Worm (Caenorhabditis elegans) whole organism, L3 larva: ENCODE results near the gene T02C5.1.

Experiments
- R02D3.7 ChIP-seq: fragments of 150-350 bp; optimal IDR thresholded peaks from 2 replicates; lab custom pipeline; 2014; ENCODE audit warnings: missing biosample characterization, missing genetic modification characterization
- ZK546.5 ChIP-seq: sonication (generic microtip); optimal IDR thresholded peaks from 2 replicates; lab custom pipeline; 2017; ENCODE audit warnings: missing biosample characterization, missing genetic modification characterization
- aly-2 ChIP-seq: fragments of 150-350 bp; optimal IDR thresholded peaks from 2 replicates; lab custom pipeline; 2014; ENCODE audit warnings: missing biosample characterization, missing genetic modification characterization
- ama-1 ChIP-seq: fragments of 150-350 bp; optimal IDR thresholded peaks from 2 replicates; lab custom pipeline; 2018
- ceh-16 ChIP-seq: sonication (generic microtip); optimal IDR thresholded peaks from 2 replicates; lab custom pipeline; 2017; ENCODE audit warnings: missing biosample characterization, missing genetic modification characterization
- ceh-28 ChIP-seq: fragments of 150-350 bp; optimal IDR thresholded peaks from 2 replicates; lab custom pipeline; 2014; ENCODE audit warnings: missing biosample characterization, missing genetic modification reagents, missing genetic modification characterization
- ceh-9 ChIP-seq: sonication (generic microtip); optimal IDR thresholded peaks from 2 replicates; lab custom pipeline; 2018; ENCODE audit warnings: missing biosample characterization, missing genetic modification characterization
- daf-12 ChIP-seq: fragments of 150-350 bp; optimal IDR thresholded peaks from 2 replicates; lab custom pipeline; 2014; ENCODE audit warnings: missing biosample characterization, missing genetic modification reagents, missing genetic modification characterization
- egl-27 ChIP-seq: sonication (generic microtip); optimal IDR thresholded peaks from 4 replicates; lab custom pipeline; 2017; ENCODE audit warnings: missing biosample characterization, missing genetic modification reagents, missing genetic modification characterization
- egl-5 ChIP-seq: fragments of 150-350 bp; optimal IDR thresholded peaks from 2 replicates; lab custom pipeline; 2017; ENCODE audit warnings: missing biosample characterization, missing genetic modification reagents, missing genetic modification characterization, inconsistent platforms
- elt-1 ChIP-seq: fragments of 150-350 bp; optimal IDR thresholded peaks from 2 replicates; lab custom pipeline; 2014; ENCODE audit warnings: missing biosample characterization, missing genetic modification characterization
- elt-2 ChIP-seq: sonication (generic microtip); optimal IDR thresholded peaks from 2 replicates; lab custom pipeline; 2016; ENCODE audit warnings: missing genetic modification reagents, mild to moderate bottlenecking, missing genetic modification characterization, missing compliant biosample characterization
- elt-3 ChIP-seq, 3 experiments: fragments of 150-350 bp in 1 of 3; sonication (generic microtip) in 2 of 3; optimal IDR thresholded peaks; 2 replicates in 2 of 3; 4 replicates in 1 of 3; lab custom pipeline; 2014 to 2017; ENCODE audit warnings: missing biosample characterization in 3 of 3, missing genetic modification characterization in 3 of 3
- fkh-2 ChIP-seq: fragments of 150-350 bp; optimal IDR thresholded peaks from 2 replicates; lab custom pipeline; 2014; ENCODE audit warnings: missing biosample characterization, missing genetic modification reagents, missing genetic modification characterization
- fos-1 ChIP-seq: fragments of 150-350 bp; optimal IDR thresholded peaks from 2 replicates; lab custom pipeline; 2014; ENCODE audit warnings: missing biosample characterization, missing genetic modification characterization
- hmg-11 ChIP-seq: sonication (generic microtip); optimal IDR thresholded peaks from 2 replicates; lab custom pipeline; 2016; ENCODE audit warnings: missing genetic modification characterization, missing compliant biosample characterization
- jun-1 ChIP-seq: fragments of 150-350 bp; optimal IDR thresholded peaks from 2 replicates; lab custom pipeline; 2014; ENCODE audit warnings: missing biosample characterization, missing genetic modification reagents, missing genetic modification characterization
- lin-15B ChIP-seq: fragments of 150-350 bp; optimal IDR thresholded peaks from 2 replicates; lab custom pipeline; 2014; ENCODE audit warnings: missing biosample characterization, missing genetic modification characterization
- lin-39 ChIP-seq: fragments of 150-350 bp; optimal IDR thresholded peaks from 2 replicates; lab custom pipeline; 2018; ENCODE audit warnings: missing biosample characterization, missing genetic modification reagents, missing genetic modification characterization
- lsy-12 ChIP-seq: sonication (generic microtip); optimal IDR thresholded peaks from 2 replicates; lab custom pipeline; 2016; ENCODE audit warnings: mild to moderate bottlenecking, missing genetic modification characterization, missing compliant biosample characterization
- mdl-1 ChIP-seq: fragments of 150-350 bp; optimal IDR thresholded peaks from 2 replicates; lab custom pipeline; 2014; ENCODE audit warnings: missing biosample characterization, missing genetic modification characterization
- nfya-1 ChIP-seq: sonication (generic microtip); optimal IDR thresholded peaks from 2 replicates; lab custom pipeline; 2017; ENCODE audit warnings: missing genetic modification characterization, mild to moderate bottlenecking, missing compliant biosample characterization, antibody characterized with exemption, moderate library complexity; ENCODE audit not compliant: insufficient read depth
- nhr-12 ChIP-seq: fragments of 150-350 bp; optimal IDR thresholded peaks from 2 replicates; lab custom pipeline; 2014; ENCODE audit warnings: missing biosample characterization, missing genetic modification characterization
- nhr-23 ChIP-seq: fragments of 150-350 bp; optimal IDR thresholded peaks from 2 replicates; lab custom pipeline; 2014; ENCODE audit warnings: missing biosample characterization, missing genetic modification reagents, missing genetic modification characterization
- nhr-237 ChIP-seq: fragments of 150-350 bp; optimal IDR thresholded peaks from 2 replicates; lab custom pipeline; 2014; ENCODE audit warnings: missing biosample characterization, missing genetic modification characterization
- nhr-25 ChIP-seq: sonication (generic microtip); optimal IDR thresholded peaks from 2 replicates; lab custom pipeline; 2017; ENCODE audit warnings: missing biosample characterization, missing genetic modification characterization
- nhr-28 ChIP-seq: fragments of 150-350 bp; optimal IDR thresholded peaks from 2 replicates; lab custom pipeline; 2014; ENCODE audit warnings: missing biosample characterization, missing genetic modification characterization
- nhr-43 ChIP-seq: sonication (generic microtip); optimal IDR thresholded peaks from 2 replicates; lab custom pipeline; 2016; ENCODE audit warnings: mild to moderate bottlenecking, missing genetic modification characterization, missing compliant biosample characterization; ENCODE audit not compliant: poor library complexity, severe bottlenecking
- nhr-76 ChIP-seq: fragments of 150-350 bp; sonication (generic microtip); optimal IDR thresholded peaks from 5 replicates; lab custom pipeline; 2014; ENCODE audit warnings: missing biosample characterization, missing genetic modification characterization
- pha-4 ChIP-seq: fragments of 150-350 bp; optimal IDR thresholded peaks from 2 replicates; lab custom pipeline; 2014; ENCODE audit warnings: missing biosample characterization, missing genetic modification reagents, missing genetic modification characterization
- pqm-1 ChIP-seq: fragments of 150-350 bp; optimal IDR thresholded peaks from 2 replicates; lab custom pipeline; 2017; ENCODE audit warnings: missing biosample characterization, missing genetic modification characterization, inconsistent platforms
- skn-1 ChIP-seq: fragments of 150-350 bp; optimal IDR thresholded peaks from 2 replicates; lab custom pipeline; 2014; ENCODE audit warnings: missing biosample characterization, missing genetic modification characterization
- snpc-4 ChIP-seq: fragments of 150-350 bp; optimal IDR thresholded peaks from 2 replicates; lab custom pipeline; 2014; ENCODE audit warnings: missing biosample characterization, missing genetic modification characterization
- unc-39 ChIP-seq: sonication (generic microtip); optimal IDR thresholded peaks from 4 replicates; lab custom pipeline; 2017; ENCODE audit warnings: missing biosample characterization, missing genetic modification characterization
- unc-62 ChIP-seq: fragments of 150-350 bp; sonication (generic microtip); optimal IDR thresholded peaks from 4 replicates; lab custom pipeline; 2014; ENCODE audit warnings: missing biosample characterization, missing genetic modification reagents, missing genetic modification characterization
- zag-1 ChIP-seq: fragments of 150-350 bp; optimal IDR thresholded peaks from 2 replicates; lab custom pipeline; 2014; ENCODE audit warnings: missing biosample characterization, missing genetic modification characterization
- ztf-11 ChIP-seq: fragments of 150-350 bp; optimal IDR thresholded peaks from 2 replicates; lab custom pipeline; 2014; ENCODE audit warnings: missing biosample characterization, missing genetic modification characterization
- ztf-4 ChIP-seq: fragments of 150-350 bp; optimal IDR thresholded peaks from 2 replicates; lab custom pipeline; 2014; ENCODE audit warnings: missing biosample characterization, missing genetic modification characterization

Gene T02C5.1

DNA sequence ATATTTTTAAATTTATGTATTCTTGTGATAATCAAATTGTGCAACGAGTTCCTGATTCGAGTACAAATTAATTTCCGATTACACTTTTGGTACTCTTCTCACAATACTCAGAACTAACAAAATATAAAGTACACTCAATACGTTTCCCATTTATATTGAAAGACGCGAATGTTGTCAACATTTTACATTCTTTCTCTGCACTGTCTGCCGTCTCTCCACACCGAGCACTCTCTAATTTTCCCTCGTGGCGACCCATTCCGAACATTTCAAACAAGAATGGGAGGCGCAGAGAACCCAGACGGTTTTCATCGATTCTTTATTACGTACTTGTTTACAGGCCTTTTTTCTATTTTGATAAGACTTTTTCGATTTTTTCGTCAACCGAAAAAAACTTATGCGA is 26.9 kb upstream of the T02C5.1 start, which contains the start of gene C09B7.2 (continued):
- TF ChIP-seq nhr-76 = no peak
- TF ChIP-seq R02D3.7 = peak; percentile 16
- peak; percentile 92 for TF ChIP-seq mdl-1 (tag; lab: Kevin White, UChicago)
- peak; percentile 87 for TF ChIP-seq hmg-11 (tag; lab: Kevin White, UChicago)
- TF ChIP-seq ceh-16 = no peak
- TF ChIP-seq ztf-4 (tag; lab: Kevin White, UChicago) = no peak
- peak; percentile 85 for TF ChIP-seq ceh-28 (tag; lab: Kevin White, UChicago)
- TF ChIP-seq unc-39 (tag; lab: Kevin White, UChicago) = no peak
- TF ChIP-seq ZK546.5 (tag; lab: Kevin White, UChicago) = no peak
- peak; percentile 91 for TF ChIP-seq egl-5 (tag; lab: Kevin White, UChicago)
- TF ChIP-seq egl-27 = peak; percentile 3

DNA sequence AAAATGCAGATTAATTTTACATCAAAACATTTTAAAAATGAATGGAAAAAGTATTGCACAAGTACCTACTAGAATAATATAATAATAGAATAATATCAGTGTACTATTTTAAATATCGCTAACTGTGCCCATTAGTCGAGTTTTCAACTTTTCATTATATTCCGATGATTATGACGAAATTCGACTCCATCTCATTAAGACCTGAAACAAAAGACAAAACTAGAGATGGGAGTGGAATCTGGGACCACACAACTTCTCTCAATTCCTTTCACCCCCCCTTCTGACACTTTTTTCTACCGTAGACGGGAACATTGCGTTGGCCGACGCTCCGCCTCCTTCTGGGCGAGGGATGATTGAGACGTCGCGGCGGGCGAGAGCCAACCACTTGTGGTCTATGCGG is 21.5 kb upstream of the T02C5.1 start, which contains the start of gene ser-7:
ser-7 (plus strand) TSS at position 301 of the 400 bp plus-strand sequence.
- TF ChIP-seq unc-62 (GFP tag; lab: Kevin White, UChicago) (no peak), snpc-4 (tag; lab: Kevin White, UChicago) (no peak), skn-1 (tag; lab: Kevin White, UChicago) (no peak), ZK546.5 (tag; lab: Kevin White, UChicago) (no peak), aly-2 (tag; lab: Kevin White, UChicago) (no peak), nhr-237 (tag; lab: Kevin White, UChicago) (no peak), fkh-2 (tag; lab: Kevin White, UChicago) (no peak), R02D3.7 (no peak), lin-39 (tag; lab: Kevin White, UChicago) (no peak), elt-3 (tag; optimal IDR thresholded peaks at IDR 0.05; lab: Kevin White, UChicago) (no peak), nhr-28 (no peak), ama-1 (lab: Kevin White, UChicago) (no peak), ceh-9 (no peak), pha-4 (tag; lab: Kevin White, UChicago) (no peak), lin-15B (tag; lab: Kevin White, UChicago) (no peak), nhr-23 (tag; lab: Kevin White, UChicago) (no peak)

DNA sequence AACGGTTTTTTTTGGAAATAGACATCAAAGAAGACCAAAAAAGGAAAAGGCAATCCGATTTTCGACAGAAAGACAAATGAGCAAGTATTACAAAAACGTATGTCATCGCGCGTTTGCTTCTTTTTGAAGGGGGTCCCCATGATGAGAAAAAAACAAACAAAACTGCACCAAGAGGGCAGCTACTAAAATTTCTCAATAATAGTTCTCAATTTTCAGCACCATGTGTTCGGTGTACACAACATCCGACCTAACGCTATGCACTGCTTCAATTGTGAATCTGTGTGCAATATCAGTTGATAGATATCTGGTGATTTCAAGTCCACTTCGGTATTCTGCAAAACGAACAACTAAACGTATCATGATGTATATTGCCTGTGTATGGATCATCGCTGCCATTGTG is 20.2 kb upstream of the T02C5.1 start:
- TF ChIP-seq fkh-2 (tag; lab: Kevin White, UChicago) = no peak
- TF ChIP-seq fos-1 (tag; lab: Kevin White, UChicago) = no peak
- TF ChIP-seq daf-12 = no peak
- no peak for TF ChIP-seq elt-1 (tag; lab: Kevin White, UChicago)
- TF ChIP-seq nhr-12 (tag; lab: Kevin White, UChicago) = no peak
- no peak for TF ChIP-seq R02D3.7
- TF ChIP-seq ztf-11 = no peak
- no peak for TF ChIP-seq nhr-43
- no peak for TF ChIP-seq jun-1 (tag; lab: Kevin White, UChicago)
- no peak for TF ChIP-seq nfya-1 (tag; lab: Kevin White, UChicago)
- TF ChIP-seq nhr-237 (tag; lab: Kevin White, UChicago) = no peak

DNA sequence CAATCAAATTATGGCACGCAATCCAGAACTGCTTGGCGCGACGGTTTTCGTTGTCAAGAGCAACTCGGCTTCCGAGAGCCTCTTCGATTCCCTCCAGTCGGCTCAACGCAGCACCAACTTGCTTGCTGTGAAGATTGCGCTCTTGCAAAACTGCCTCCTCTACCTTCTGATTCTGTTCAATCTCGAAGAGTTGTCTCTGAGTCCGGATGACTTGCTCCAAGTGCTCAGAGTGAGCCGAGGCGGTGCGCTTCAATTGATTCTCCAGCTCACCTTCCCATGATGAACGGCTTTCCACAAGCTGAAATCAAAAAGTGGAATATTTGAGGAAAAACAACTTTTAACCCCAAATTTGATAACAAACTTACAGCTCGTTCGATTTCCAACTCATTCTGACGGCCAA is 10.3 kb upstream of the T02C5.1 start:
- no peak for TF ChIP-seq elt-2 (tag; lab: Kevin White, UChicago)

DNA sequence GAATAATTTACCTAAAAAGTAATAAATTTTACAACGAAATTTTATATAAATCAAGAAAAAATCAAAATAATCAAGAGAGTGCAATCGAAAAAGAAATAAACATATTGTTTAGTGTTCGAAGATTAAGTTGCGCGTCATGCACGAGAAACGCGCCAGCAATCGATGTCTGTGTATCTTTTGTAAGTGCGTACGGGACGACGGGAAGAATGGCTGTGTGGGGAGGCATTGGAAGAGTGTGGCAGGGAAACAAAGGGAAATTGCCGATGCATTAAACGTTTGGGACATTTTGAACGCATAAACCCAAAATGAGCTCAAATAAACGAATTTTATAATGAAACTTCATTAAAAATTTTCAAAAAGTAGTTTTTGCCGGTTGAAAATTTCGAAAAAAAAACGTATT is 7.5 kb upstream of the T02C5.1 start, which contains the start of gene immt-1:
immt-1 (minus strand) TSS at position 11 of the 400 bp plus-strand sequence.
- TF ChIP-seq nhr-25 (tag; lab: Kevin White, UChicago) (peak; percentile 85), lin-39 (tag; lab: Kevin White, UChicago) (peak; percentile 87), pqm-1 (tag; lab: Kevin White, UChicago) (peak; percentile 63), nhr-12 (tag; lab: Kevin White, UChicago) (no peak), daf-12 (no peak), mdl-1 (tag; lab: Kevin White, UChicago) (no peak), snpc-4 (tag; lab: Kevin White, UChicago) (peak; percentile 85), hmg-11 (tag; lab: Kevin White, UChicago) (peak; percentile 46), ceh-28 (tag; lab: Kevin White, UChicago) (peak; percentile 2), nhr-23 (tag; lab: Kevin White, UChicago) (peak; percentile 76), fos-1 (tag; lab: Kevin White, UChicago) (no peak), ceh-16 (no peak), jun-1 (tag; lab: Kevin White, UChicago) (peak; percentile 20), elt-2 (tag; lab: Kevin White, UChicago) (peak; percentile 67), lsy-12 (tag; lab: Kevin White, UChicago) (no peak), ZK546.5 (tag; lab: Kevin White, UChicago) (no peak), R02D3.7 (no peak), egl-27 (no peak), nhr-43 (peak; percentile 35), nhr-237 (tag; lab: Kevin White, UChicago) (no peak), nfya-1 (tag; lab: Kevin White, UChicago) (peak; percentile 82), ztf-11 (no peak), lin-15B (tag; lab: Kevin White, UChicago) (peak; percentile 72), egl-5 (tag; lab: Kevin White, UChicago) (peak; percentile 15), zag-1 (no peak), pha-4 (tag; lab: Kevin White, UChicago) (peak; percentile 95)
